Fruit fly (Drosophila melanogaster): ENCODE measurements around the gene yem.
A peak's percentile ranks its signal among the peaks of the same experiment; 100 is the strongest.

Gene yem

dm6 chr3R:29075631-29076398 lies 46.9 kb downstream of the yem start (continued):
- TF ChIP-seq eg (GFP tag; IDR thresholded peaks at IDR 0.05) (peak; percentile 29; the same call in 1 of the 3 replicates), spab (GFP tag; optimal IDR thresholded peaks at IDR 0.05) (peak; percentile 25), CG31627 (GFP tag; optimal IDR thresholded peaks at IDR 0.05) (peak; percentile 46), CG9139 (GFP tag; optimal IDR thresholded peaks at IDR 0.05) (peak; percentile 13), vri (GFP tag; optimal IDR thresholded peaks at IDR 0.05) (peak; percentile 84), dsx (GFP tag; optimal IDR thresholded peaks at IDR 0.05; ENCODE audit: poor library complexity, severe bottlenecking) (peak; percentile 17), Sox15 (GFP tag; optimal IDR thresholded peaks at IDR 0.05) (no peak), salr (GFP tag; optimal IDR thresholded peaks at IDR 0.05) (no peak), CG6792 (GFP tag; optimal IDR thresholded peaks at IDR 0.05) (no peak)

- TF ChIP-seq dac (GFP tag; optimal IDR thresholded peaks at IDR 0.05): no peak
- TF ChIP-seq Sox102F (GFP tag; optimal IDR thresholded peaks at IDR 0.05): peak; percentile 44
- TF ChIP-seq CG6276 (GFP tag; optimal IDR thresholded peaks at IDR 0.05): peak; percentile 15
- TF ChIP-seq Gug (GFP tag; IDR thresholded peaks at IDR 0.05): no peak
- no peak for TF ChIP-seq achi (GFP tag; optimal IDR thresholded peaks at IDR 0.05)
- TF ChIP-seq Hr38 (GFP tag; optimal IDR thresholded peaks at IDR 0.05): no peak
- TF ChIP-seq lz (GFP tag; optimal IDR thresholded peaks at IDR 0.05): no peak
- TF ChIP-seq esn (GFP tag; optimal IDR thresholded peaks at IDR 0.05): peak; percentile 27
- peak; percentile 35; the same call in 1 of the 2 replicates for TF ChIP-seq CG15336 (GFP tag; IDR thresholded peaks at IDR 0.05)
- no peak for TF ChIP-seq OdsH (GFP tag; optimal IDR thresholded peaks at IDR 0.05)
- TF ChIP-seq CG8632 (GFP tag; optimal IDR thresholded peaks at IDR 0.05): no peak
- peak; percentile 9 for TF ChIP-seq spab (GFP tag; optimal IDR thresholded peaks at IDR 0.05)
- no peak for TF ChIP-seq fd59A (GFP tag; optimal IDR thresholded peaks at IDR 0.05)
- 0 out of 3 replicates have a peak, but pooled peaks have one; percentile 45 for TF ChIP-seq eg (GFP tag; IDR thresholded peaks at IDR 0.05)
- peak; percentile 66 for TF ChIP-seq vri (GFP tag; optimal IDR thresholded peaks at IDR 0.05)
- TF ChIP-seq pdm3 (GFP tag; optimal IDR thresholded peaks at IDR 0.05): no peak
- TF ChIP-seq CG11294 (GFP tag; IDR thresholded peaks at IDR 0.05): no peak
- TF ChIP-seq CG34406 (GFP tag; optimal IDR thresholded peaks at IDR 0.05): no peak
- TF ChIP-seq Blimp-1 (GFP tag; optimal IDR thresholded peaks at IDR 0.05): peak; percentile 55
- no peak for TF ChIP-seq acj6 (GFP tag; optimal IDR thresholded peaks at IDR 0.05)
- no peak for TF ChIP-seq Eip75B (GFP tag; optimal IDR thresholded peaks at IDR 0.05)
- TF ChIP-seq CG6792 (GFP tag; optimal IDR thresholded peaks at IDR 0.05): no peak
- no peak for TF ChIP-seq Hr4 (GFP tag; optimal IDR thresholded peaks at IDR 0.05)
- TF ChIP-seq svp (GFP tag): peak; percentile 95
- no peak for TF ChIP-seq CG10631 (GFP tag; optimal IDR thresholded peaks at IDR 0.05)
- TF ChIP-seq CG3032 (tag; optimal IDR thresholded peaks at IDR 0.05): peak; percentile 25
- peak; percentile 20 for TF ChIP-seq net (GFP tag; optimal IDR thresholded peaks at IDR 0.05)
- peak in 1 of 2 experiments; percentile 45 for TF ChIP-seq salr (GFP tag; optimal IDR thresholded peaks at IDR 0.05)
- TF ChIP-seq CG7368 (GFP tag; optimal IDR thresholded peaks at IDR 0.05): peak; percentile 10
- no peak for TF ChIP-seq Met (GFP tag; optimal IDR thresholded peaks at IDR 0.05)
- TF ChIP-seq Sox15 (GFP tag; optimal IDR thresholded peaks at IDR 0.05): no peak
- TF ChIP-seq Sox14 (GFP tag; optimal IDR thresholded peaks at IDR 0.05): peak; percentile 56
- no peak for TF ChIP-seq CG8319 (GFP tag; optimal IDR thresholded peaks at IDR 0.05)
- no peak for TF ChIP-seq CG16779 (tag; optimal IDR thresholded peaks at IDR 0.05)
- peak; percentile 52 to 58 for TF ChIP-seq ss (GFP tag; optimal IDR thresholded peaks at IDR 0.05)
- TF ChIP-seq Ets21C (GFP tag; optimal IDR thresholded peaks at IDR 0.05): no peak
- no peak for TF ChIP-seq fd85E (GFP tag; optimal IDR thresholded peaks at IDR 0.05)
- TF ChIP-seq CG8119 (GFP tag; IDR thresholded peaks at IDR 0.05): 0 out of 3 replicates have a peak, but pooled peaks have one; percentile 27
- no peak for TF ChIP-seq Ets96B (tag; optimal IDR thresholded peaks at IDR 0.05)
- TF ChIP-seq CG4318 (GFP tag; optimal IDR thresholded peaks at IDR 0.05): no peak
- peak; percentile 28 for TF ChIP-seq CG3919 (GFP tag; optimal IDR thresholded peaks at IDR 0.05)
- TF ChIP-seq Eip78C (GFP tag): peak; percentile 68
- peak; percentile 7 for TF ChIP-seq topi (GFP tag; optimal IDR thresholded peaks at IDR 0.05)
- no peak for TF ChIP-seq CG31627 (GFP tag; optimal IDR thresholded peaks at IDR 0.05)
- peak; percentile 19 for TF ChIP-seq CG10669 (GFP tag; optimal IDR thresholded peaks at IDR 0.05)
These were observed 48.6 kb downstream of the yem start for dm6 chr3R:29074001-29074609.
